Worm (Caenorhabditis elegans) whole organism, mixed stage, embryonic: ENCODE data around the gene F41H10.12.

Experiments used
- bed-3 ChIP-seq: fragments of 200-800 bp; sonication (Bioruptor generic); optimal IDR thresholded peaks from 3 replicates; lab custom pipeline; 2018; ENCODE audit warnings: mild to moderate bottlenecking, missing genetic modification characterization, moderate library complexity, missing compliant biosample characterization
- ces-1 ChIP-seq: fragments of 150-350 bp; optimal IDR thresholded peaks from 2 replicates; lab custom pipeline; 2014; ENCODE audit warnings: missing biosample characterization, missing genetic modification reagents, missing genetic modification characterization
- lin-13 ChIP-seq: fragments of 150-350 bp; optimal IDR thresholded peaks from 2 replicates; lab custom pipeline; 2014; ENCODE audit warnings: missing biosample characterization, missing genetic modification characterization
- nhr-28 ChIP-seq: fragments of 150-350 bp; optimal IDR thresholded peaks from 2 replicates; lab custom pipeline; 2014; ENCODE audit warnings: missing biosample characterization, missing genetic modification characterization

DNA sequence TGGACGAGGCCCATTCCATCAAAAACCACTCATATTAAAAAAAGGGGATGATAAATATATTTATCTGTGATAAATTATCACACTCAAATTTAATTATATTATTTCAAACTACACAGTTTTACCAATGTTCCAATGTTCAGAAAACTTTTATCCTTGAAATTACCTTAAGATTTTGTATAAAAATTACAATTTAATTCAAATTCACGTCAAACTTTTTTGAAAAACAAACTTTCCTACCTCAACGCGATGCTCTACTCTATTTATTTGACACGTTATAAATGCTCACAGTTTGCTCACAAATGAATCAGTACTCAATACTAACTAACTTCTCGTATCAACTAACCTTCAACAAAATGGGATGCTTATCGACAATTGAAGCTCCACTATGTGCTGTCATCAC is 2.5 kb upstream of the F41H10.12 start, which contains the start of gene F41H10.1:
- TF ChIP-seq nhr-28 (tag; lab: Kevin White, UChicago) (no peak), bed-3 (GFP tag; lab: Kevin White, UChicago) (no peak), ces-1 (GFP tag; lab: Kevin White, UChicago) (no peak), lin-13 (tag; lab: Kevin White, UChicago) (no peak)
